Fruit fly (Drosophila melanogaster): ENCODE data around the gene CG12111.

Gene CG12111

DNA sequence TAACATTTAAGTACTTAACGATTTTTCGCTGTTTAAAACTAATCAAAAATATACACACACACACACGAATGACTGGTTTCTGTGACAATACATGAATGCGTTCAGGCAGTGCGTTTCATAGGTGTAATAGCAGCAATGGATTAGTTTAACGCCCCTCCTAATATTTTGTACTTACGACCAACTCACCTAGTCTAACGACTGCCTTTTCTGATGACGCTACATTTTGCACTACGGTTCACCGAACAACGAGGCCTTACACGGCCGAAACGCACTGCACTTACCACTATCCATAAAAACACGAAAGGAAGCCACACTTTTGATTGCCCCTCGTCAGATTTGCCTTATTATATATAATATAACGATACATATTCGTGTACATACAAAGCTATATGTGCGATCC, 30.4 kb upstream of the CG12111 start (continued):
- TF ChIP-seq CoRest (tag; optimal IDR thresholded peaks at IDR 0.05) (no peak), CG9876 (GFP tag; optimal IDR thresholded peaks at IDR 0.05) (no peak), HLH3B (GFP tag; IDR thresholded peaks at IDR 0.05) (no peak), CG10431 (GFP tag; optimal IDR thresholded peaks at IDR 0.05) (no peak), CG5180 (GFP tag; optimal IDR thresholded peaks at IDR 0.05) (no peak), lab (GFP tag; optimal IDR thresholded peaks at IDR 0.05) (no peak), CG8765 (GFP tag; IDR thresholded peaks at IDR 0.05) (peak; percentile 14; the same call in 1 of the 2 replicates), CG10321 (GFP tag; IDR thresholded peaks at IDR 0.05) (no peak), wor (GFP tag; IDR thresholded peaks at IDR 0.05) (no peak), pho (GFP tag; optimal IDR thresholded peaks at IDR 0.05) (no peak), Tbp (GFP tag; optimal IDR thresholded peaks at IDR 0.05) (no peak), CG6791 (GFP tag; IDR thresholded peaks at IDR 0.05; ENCODE audit: partially characterized antibody) (no peak), Jarid2 (GFP tag; optimal IDR thresholded peaks at IDR 0.05) (no peak), cato (GFP tag; optimal IDR thresholded peaks at IDR 0.05; ENCODE audit: borderline replicate concordance) (no peak), row (GFP tag; IDR thresholded peaks at IDR 0.05) (peak; percentile 51; the same call in 2 of the 3 replicates), CG10979 (tag; optimal IDR thresholded peaks at IDR 0.05) (peak; percentile 49), CG30020 (tag; optimal IDR thresholded peaks at IDR 0.05) (no peak), pita (GFP tag; optimal IDR thresholded peaks at IDR 0.05) (no peak), mirr (GFP tag; optimal IDR thresholded peaks at IDR 0.05) (no peak), B-H2 (GFP tag; optimal IDR thresholded peaks at IDR 0.05) (no peak), CG42726 (GFP tag; IDR thresholded peaks at IDR 0.05; ENCODE audit: partially characterized antibody) (no peak), CG12391 (tag; optimal IDR thresholded peaks at IDR 0.05) (peak; percentile 20), CG33213 (GFP tag; optimal IDR thresholded peaks at IDR 0.05) (no peak), Poxn (GFP tag; IDR thresholded peaks at IDR 0.05) (no peak), CG43689 (GFP tag; IDR thresholded peaks at IDR 0.05) (0 out of 2 replicates have a peak, but pooled peaks have one; percentile 12), CG2712 (tag; optimal IDR thresholded peaks at IDR 0.05) (peak; percentile 44), CG18764 (GFP tag; optimal IDR thresholded peaks at IDR 0.05) (peak; percentile 4), Taf1 (GFP tag; IDR thresholded peaks at IDR 0.05) (no peak), CG7271 (tag; optimal IDR thresholded peaks at IDR 0.05) (no peak), sima (GFP tag; optimal IDR thresholded peaks at IDR 0.05) (no peak), CG15073 (GFP tag; optimal IDR thresholded peaks at IDR 0.05) (no peak), Ravus (GFP tag; IDR thresholded peaks at IDR 0.05) (no peak), Trl (optimal IDR thresholded peaks at IDR 0.05) (no peak), Trl (GFP tag; optimal IDR thresholded peaks at IDR 0.05) (no peak), nom (GFP tag; optimal IDR thresholded peaks at IDR 0.05) (no peak), stc (GFP tag; IDR thresholded peaks at IDR 0.05) (no peak), HmgZ (tag; optimal IDR thresholded peaks at IDR 0.05) (no peak), Ets97D (GFP tag; optimal IDR thresholded peaks at IDR 0.05) (no peak), CG12219 (GFP tag; optimal IDR thresholded peaks at IDR 0.05) (no peak), Dref (GFP tag; IDR thresholded peaks at IDR 0.05) (no peak), stwl (tag; optimal IDR thresholded peaks at IDR 0.05) (no peak), ATbp (GFP tag; optimal IDR thresholded peaks at IDR 0.05) (no peak), HLH54F (GFP tag; optimal IDR thresholded peaks at IDR 0.05) (peak; percentile 4), ac (GFP tag; optimal IDR thresholded peaks at IDR 0.05) (no peak), NfI (GFP tag; optimal IDR thresholded peaks at IDR 0.05) (no peak), chinmo (GFP tag; IDR thresholded peaks at IDR 0.05; ENCODE audit: partially characterized antibody) (no peak), Usf (GFP tag; optimal IDR thresholded peaks at IDR 0.05) (no peak), Hand (GFP tag; optimal IDR thresholded peaks at IDR 0.05) (no peak), CG1602 (GFP tag; optimal IDR thresholded peaks at IDR 0.05) (peak; percentile 30), crc (GFP tag; optimal IDR thresholded peaks at IDR 0.05) (no peak), CG12236 (GFP tag; optimal IDR thresholded peaks at IDR 0.05) (no peak), lmd (GFP tag; IDR thresholded peaks at IDR 0.05) (peak; percentile 41)

Measured in whole organism, embryonic.